Worm (Caenorhabditis elegans): ENCODE data around the gene T05A8.3.
A peak's percentile ranks its signal among the peaks of the same experiment; 100 is the strongest.

Gene T05A8.3

ce11 chrII:2707872-2708271 is 9.4 kb downstream of the T05A8.3 start, which contains the start of gene Y47G7B.2 (continued):
- no peak for TF ChIP-seq Y5F2A.4 (GFP tag; optimal IDR thresholded peaks at IDR 0.05)
- TF ChIP-seq ZK337.2 (GFP tag; IDR thresholded peaks at IDR 0.05): no peak
- no peak for TF ChIP-seq lin-15B (tag; optimal IDR thresholded peaks at IDR 0.05)
- TF ChIP-seq nhr-76 (tag; optimal IDR thresholded peaks at IDR 0.05): no peak
- no peak for TF ChIP-seq daf-16 (GFP tag; optimal IDR thresholded peaks at IDR 0.05)
- TF ChIP-seq daf-16 (tag; optimal IDR thresholded peaks at IDR 0.05): peak; percentile 68
- TF ChIP-seq dmd-8 (GFP tag; IDR thresholded peaks at IDR 0.05): no peak
- TF ChIP-seq ceh-32 (tag; optimal IDR thresholded peaks at IDR 0.05; ENCODE audit: poor library complexity): no peak
- no peak for TF ChIP-seq ZK546.5 (tag; optimal IDR thresholded peaks at IDR 0.05)
- no peak for TF ChIP-seq php-3 (GFP tag; IDR thresholded peaks at IDR 0.05)
- no peak for TF ChIP-seq dve-1 (tag; optimal IDR thresholded peaks at IDR 0.05; ENCODE audit: insufficient read depth)
- no peak for TF ChIP-seq mxl-3 (GFP tag; optimal IDR thresholded peaks at IDR 0.05)
- no peak for TF ChIP-seq ceh-44 (GFP tag; IDR thresholded peaks at IDR 0.05)
- TF ChIP-seq lin-38 (GFP tag; IDR thresholded peaks at IDR 0.05): no peak
- TF ChIP-seq mes-2 (tag; optimal IDR thresholded peaks at IDR 0.05; ENCODE audit: poor library complexity, severe bottlenecking): peak; percentile 45
- TF ChIP-seq duxl-1 (tag; optimal IDR thresholded peaks at IDR 0.05; ENCODE audit: poor library complexity): peak; percentile 90
- TF ChIP-seq nhr-48 (tag; optimal IDR thresholded peaks at IDR 0.05): no peak
- no peak for TF ChIP-seq ctbp-1 (GFP tag; IDR thresholded peaks at IDR 0.05)
- no peak for TF ChIP-seq ceh-62 (tag; optimal IDR thresholded peaks at IDR 0.05)
- no peak for TF ChIP-seq nhr-28 (tag; optimal IDR thresholded peaks at IDR 0.05)
- no peak for TF ChIP-seq T26A8.4 (GFP tag; IDR thresholded peaks at IDR 0.05)
- TF ChIP-seq hmg-1.1 (GFP tag; IDR thresholded peaks at IDR 0.05): no peak
- no peak for TF ChIP-seq Y105C5A.15 (GFP tag; IDR thresholded peaks at IDR 0.05)
- no peak for TF ChIP-seq tag-97 (GFP tag; IDR thresholded peaks at IDR 0.05)
- no peak for TF ChIP-seq snpc-1.2 (GFP tag; IDR thresholded peaks at IDR 0.05)
- TF ChIP-seq hlh-11 (tag; optimal IDR thresholded peaks at IDR 0.05): peak; percentile 25
- no peak for TF ChIP-seq fkh-10 (GFP tag; optimal IDR thresholded peaks at IDR 0.05)

DNA sequence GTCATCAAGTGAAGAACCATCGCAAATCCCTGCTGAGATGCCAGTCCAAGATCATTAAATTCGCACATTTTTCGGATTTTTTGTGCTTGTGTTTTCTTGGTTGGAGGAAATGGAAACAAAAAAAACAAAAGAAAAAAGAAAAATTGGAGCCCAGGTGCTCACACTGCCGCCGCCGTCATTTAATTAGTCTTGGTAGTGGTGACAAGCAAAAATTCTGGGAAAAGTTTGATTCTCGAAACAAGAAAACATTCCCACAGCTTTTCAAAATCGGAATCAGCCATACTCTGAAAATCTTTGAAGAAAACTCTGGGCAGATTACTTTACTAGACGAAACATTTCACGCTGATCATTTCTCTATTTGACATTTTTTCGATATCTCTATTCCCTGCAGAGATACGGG is 12.0 kb downstream of the T05A8.3 start, which contains the start of gene srh-128:
srh-128 (minus strand) TSS at position 101 of the 400 bp plus-strand sequence.
- TF ChIP-seq skn-1 (tag; optimal IDR thresholded peaks at IDR 0.05) (no peak), ceh-32 (tag; optimal IDR thresholded peaks at IDR 0.05; ENCODE audit: poor library complexity) (no peak), zip-11 (GFP tag; IDR thresholded peaks at IDR 0.05) (no peak), unc-130 (GFP tag; optimal IDR thresholded peaks at IDR 0.05) (no peak), madf-9 (GFP tag; conservative IDR thresholded peaks at IDR 0.05) (no peak), dmd-6 (GFP tag; IDR thresholded peaks at IDR 0.05) (no peak), ceh-20 (GFP tag; IDR thresholded peaks at IDR 0.05) (no peak), nhr-102 (tag; optimal IDR thresholded peaks at IDR 0.05) (no peak), mdt-29 (GFP tag; IDR thresholded peaks at IDR 0.05) (no peak), tag-97 (GFP tag; IDR thresholded peaks at IDR 0.05) (no peak), daf-8 (GFP tag; IDR thresholded peaks at IDR 0.05) (no peak), nhr-25 (tag; optimal IDR thresholded peaks at IDR 0.05; ENCODE audit: borderline replicate concordance, insufficient read depth) (no peak)

DNA sequence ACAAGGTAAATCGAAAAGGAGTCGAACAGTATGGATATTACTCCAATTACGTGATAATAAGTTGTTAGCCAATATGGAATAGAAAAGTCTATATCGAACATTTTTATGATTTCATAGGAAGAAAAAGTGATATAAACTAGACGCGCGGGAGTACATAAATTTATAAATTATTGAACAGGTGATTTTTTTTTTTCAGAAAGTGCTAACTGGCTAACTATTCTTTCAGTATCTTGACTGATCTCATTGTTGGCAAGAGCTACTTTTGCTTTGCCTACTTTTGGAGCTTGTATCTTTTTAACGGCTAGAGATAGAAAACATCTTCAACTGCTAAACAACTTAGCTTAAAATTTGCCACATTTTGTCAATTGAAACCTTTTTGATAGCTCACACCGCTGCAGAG is 14.5 kb downstream of the T05A8.3 start, which contains the start of gene sri-60:
sri-60 (minus strand) TSS at position 101 of the 400 bp plus-strand sequence.
- TF ChIP-seq ces-1 (GFP tag; optimal IDR thresholded peaks at IDR 0.05): no peak
